Fruit fly (Drosophila melanogaster) whole organism, larva: ENCODE data around the gene CG5916.

Source experiments
- noc ChIP-seq: fragments of 200-800 bp; sonication (Bioruptor generic); optimal IDR thresholded peaks from 3 replicates; lab custom pipeline; 2019; ENCODE audit warnings: missing biosample characterization, mild to moderate bottlenecking, missing genetic modification characterization, moderate library complexity

The CG5916 gene

DNA sequence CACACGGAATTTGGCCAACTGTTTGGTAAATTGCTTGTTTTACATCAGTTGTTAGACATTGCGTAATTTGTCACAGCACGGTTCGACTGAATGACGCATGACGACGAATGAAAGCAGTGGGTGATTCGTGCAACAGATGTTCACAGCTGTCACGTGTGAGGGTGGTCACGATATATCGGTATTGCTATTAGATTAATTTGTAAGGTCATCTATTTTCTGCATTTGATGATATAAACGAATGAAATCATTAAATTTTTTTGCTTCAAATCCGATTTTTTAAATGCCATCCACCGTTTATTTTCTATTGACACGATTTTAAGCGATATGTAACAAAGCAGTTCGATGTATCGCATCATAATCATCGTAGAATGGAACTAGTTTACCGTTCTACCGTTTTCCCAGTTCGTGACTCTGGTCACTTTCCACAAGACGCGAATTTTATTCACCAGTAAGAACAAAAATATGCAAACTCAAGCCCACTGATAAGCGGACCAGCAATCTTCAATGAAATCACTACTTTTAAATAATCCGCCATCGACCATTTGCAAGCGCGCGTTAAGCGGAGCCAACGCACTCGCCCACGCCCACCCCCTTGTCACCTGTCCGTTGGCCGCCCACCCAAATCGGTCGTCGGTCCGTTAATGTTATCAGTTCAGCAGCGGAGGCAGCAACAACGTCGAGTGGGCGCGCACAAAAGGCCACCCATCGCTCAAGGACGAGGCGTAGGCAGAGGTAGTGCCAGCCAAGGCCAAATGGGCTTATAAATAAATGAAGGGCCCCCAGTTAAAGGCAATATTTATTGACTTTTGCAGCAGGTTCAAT lies at the start of gene CG5916, which contains the start of gene Mic26-27:
TSS of gene CG5916 (plus strand) at position 398 of the 822 bp plus-strand sequence.
TSS of gene Mic26-27 (minus strand) at position 224 of the 822 bp plus-strand sequence.
- TF ChIP-seq noc (tag; lab: Kevin White, UChicago): peak; percentile 3

DNA sequence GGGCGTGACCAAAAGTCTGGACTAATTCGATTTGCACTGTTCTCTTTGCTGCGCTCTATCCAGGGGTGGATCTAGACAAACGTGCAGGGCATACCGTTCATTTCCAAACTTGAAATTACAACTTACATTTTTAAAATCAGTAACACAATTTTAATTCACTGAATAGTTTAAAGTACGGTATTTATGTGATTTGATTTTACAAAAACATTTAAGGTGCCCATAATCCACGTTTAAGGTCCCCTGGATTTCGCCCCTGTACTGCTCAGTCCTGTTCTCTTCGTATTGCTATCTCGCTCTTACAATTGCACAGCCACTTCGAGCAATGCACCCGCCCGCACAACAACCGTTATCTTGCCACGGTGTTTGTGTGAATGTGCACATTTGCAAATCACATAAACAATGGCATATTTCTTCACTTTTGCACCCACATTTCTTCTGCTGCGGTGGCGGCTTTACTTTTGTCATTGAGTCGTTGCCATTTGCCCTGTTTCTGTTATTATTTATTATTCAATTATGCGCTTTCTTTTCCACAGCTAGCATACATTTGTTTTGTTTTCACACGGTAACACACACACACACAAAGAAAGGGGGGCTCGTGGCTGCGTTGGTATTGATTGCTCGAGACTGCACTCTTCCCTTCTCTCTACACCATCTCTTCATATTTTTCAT lies 49.0 kb upstream of the CG5916 start:
- TF ChIP-seq noc (tag; lab: Kevin White, UChicago): peak; percentile 24

DNA sequence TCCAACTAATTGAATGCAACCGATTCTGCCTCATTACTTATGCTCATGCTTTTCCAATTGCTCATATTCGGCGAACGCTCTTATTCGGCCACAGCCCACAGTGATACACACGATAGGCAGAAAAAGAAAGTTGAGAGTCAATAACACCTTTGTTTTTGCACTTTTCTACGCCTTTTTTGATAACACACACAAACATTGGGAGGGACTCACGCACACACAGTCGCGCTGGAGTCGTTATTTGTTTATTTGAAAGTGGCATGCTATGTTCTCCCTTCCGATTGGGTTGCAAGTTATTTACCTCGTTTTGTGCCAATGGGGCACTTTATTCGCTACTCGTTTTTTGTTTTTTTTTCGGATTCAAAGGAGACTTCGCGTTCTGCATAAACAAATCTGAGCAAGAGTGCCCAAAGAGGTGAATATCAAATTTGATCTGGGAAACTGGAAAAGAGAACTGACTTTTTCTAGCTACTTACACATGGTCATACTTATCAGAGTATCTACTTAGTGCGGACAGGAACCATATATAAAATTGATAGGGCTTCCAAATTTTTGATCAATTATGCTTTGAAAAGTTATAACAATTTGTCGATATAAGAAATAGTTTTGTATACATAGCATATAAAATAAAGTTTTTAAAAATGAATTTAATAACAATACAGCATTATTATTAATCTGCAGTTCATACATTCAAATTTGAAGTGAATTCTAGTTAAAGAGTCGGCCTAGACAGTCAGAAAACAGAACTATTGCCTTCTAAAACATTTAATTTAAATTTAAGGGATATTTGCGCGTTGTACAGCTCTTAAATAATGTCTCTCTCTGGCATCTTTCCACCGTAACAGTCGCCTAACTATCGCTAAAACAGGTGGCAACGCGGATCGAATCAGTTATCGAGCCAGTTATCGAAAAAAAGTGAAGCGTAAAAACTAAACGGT lies 48.2 kb upstream of the CG5916 start, which contains the start of the genes Mhcl and Akt:
TSS of gene Mhcl (minus strand) at position 429 of the 935 bp plus-strand sequence.
TSS of gene Akt (plus strand) at position 896 of the 935 bp plus-strand sequence.
- no peak for TF ChIP-seq noc (tag; lab: Kevin White, UChicago)

DNA sequence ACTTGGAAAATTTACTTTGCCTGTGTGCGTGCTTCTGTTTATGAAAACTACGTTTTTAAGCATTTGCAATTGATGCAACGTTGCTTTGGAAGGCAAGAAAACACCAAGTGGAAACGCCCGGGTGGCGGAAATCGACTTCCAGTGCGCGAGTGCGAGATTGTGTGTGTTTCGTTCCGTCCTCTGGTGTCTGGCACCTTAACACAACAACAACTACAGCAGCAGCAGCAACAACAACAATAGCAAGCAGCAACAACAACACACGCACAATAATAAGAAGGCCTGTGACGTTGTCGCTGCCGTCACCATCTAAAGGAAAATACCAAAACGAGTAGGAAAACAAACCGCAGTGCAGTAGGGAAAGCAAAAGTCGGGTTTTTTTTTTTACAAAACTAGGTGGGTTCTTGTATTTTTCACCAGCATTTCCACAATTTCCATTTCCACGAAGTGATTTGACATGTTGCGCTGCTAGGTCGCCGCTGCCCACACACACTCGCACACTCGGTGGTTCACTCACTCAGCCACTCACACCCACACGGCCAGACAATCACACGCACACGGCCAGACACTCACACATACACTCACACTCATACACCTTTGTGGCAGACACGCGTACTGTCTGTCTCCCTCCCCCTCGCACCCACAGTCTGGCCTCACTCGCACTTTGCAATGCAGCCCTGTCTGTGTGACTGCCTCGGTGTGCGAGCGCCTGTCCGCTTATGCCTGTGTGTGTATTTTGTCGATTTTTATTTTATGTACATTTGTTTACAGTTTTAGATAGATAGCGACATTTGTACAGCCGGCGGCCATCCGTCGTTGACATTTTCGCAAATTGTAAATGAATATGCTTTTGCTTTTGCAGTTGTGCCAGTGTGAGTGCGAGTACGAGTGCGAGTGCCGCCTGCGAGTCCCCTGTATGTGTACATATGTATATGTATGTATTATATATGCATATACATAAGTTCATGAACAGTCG lies 47.3 kb upstream of the CG5916 start:
- TF ChIP-seq noc (tag; lab: Kevin White, UChicago): peak; percentile 71

DNA sequence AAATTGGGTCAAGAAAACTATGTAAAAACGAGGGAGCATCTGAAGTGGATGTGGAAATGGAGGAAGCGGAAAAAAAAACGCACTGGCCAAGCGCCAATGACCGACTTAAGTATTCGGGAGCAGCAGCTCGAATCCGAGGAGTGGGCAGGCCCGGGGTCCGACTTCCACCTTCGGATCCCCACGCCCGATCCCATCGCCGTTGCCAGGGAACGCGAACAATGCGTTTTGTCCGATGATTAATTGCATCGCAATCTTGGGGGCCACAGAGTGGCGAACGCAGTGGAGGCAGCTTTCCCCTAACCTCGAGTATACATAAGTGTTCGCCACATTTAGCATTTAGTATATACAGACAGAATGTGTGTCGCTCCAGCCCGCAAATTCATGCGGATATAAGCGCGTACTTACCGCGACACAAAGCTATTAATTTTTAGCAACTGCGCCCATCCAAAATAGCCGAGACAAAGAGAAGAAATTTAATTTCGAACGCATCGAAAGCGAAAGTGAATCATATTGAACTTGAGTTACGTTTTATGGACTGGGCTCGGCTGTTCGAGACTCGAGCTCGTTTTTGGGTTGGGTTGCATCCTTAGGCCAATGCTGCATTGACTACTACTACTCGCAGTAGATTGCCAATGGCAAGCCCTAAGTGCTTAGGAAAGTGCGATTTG lies 40.9 kb upstream of the CG5916 start:
- no peak for TF ChIP-seq noc (tag; lab: Kevin White, UChicago)

DNA sequence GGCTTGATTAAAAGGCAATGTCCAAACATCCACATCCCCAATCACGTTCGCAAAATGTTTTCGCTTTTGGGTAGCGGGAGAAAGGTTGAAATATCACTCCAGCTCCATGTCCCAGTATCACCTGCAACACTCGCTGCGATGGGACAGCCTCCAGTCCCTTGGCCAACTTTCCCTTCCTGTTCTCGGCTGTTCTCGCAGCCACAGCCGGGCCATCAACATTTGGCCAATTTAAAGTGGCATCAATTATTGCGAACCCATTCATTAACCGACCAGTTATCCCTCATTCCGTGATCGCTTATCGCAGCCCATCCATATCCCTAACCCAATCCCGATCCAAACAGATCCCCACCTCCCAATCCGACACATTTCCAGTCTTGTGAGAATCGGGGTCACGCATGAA lies 33.7 kb upstream of the CG5916 start:
- no peak for TF ChIP-seq noc (tag; lab: Kevin White, UChicago)

DNA sequence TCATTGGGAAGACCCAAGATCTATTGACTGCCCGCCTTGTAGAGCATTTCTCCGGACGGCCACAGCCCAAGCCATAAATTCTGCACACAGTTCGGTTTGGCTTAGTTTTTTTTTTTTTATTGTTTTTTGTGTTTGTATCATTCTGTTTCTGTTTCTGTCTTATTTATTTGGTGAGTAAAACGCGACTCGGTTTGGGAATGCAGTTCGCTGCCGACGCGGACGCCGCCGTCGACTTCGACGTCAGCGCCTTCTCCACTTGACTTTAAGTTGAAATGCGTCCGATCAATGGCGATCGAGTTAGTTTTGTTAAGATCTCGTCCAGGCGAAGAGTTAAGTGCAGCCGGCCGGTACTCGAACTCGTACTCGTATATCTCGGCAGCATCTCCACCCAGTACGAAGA lies 31.0 kb upstream of the CG5916 start, which contains the start of gene Sb:
TSS of gene Sb (plus strand) at position 301 of the 400 bp plus-strand sequence.
- no peak for TF ChIP-seq noc (tag; lab: Kevin White, UChicago)

DNA sequence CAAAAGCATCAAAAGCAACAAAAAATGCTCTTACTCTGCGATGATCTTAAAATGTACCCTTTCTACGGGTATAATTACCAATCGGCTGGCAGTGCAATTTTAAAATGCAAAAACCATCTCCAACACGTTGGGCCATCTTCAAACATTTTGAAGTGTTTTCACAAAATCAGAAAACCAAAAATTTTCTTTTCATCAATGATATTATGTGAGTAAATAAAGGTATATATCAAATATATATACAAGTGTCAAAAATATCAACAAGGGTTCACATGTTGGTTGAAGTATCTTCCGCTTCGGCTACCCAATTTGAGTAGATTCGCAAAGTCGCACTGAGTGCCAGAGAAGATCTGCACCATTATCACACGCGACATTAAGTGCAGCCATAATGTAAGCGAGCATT lies 29.5 kb upstream of the CG5916 start:
- TF ChIP-seq noc (tag; lab: Kevin White, UChicago): no peak

DNA sequence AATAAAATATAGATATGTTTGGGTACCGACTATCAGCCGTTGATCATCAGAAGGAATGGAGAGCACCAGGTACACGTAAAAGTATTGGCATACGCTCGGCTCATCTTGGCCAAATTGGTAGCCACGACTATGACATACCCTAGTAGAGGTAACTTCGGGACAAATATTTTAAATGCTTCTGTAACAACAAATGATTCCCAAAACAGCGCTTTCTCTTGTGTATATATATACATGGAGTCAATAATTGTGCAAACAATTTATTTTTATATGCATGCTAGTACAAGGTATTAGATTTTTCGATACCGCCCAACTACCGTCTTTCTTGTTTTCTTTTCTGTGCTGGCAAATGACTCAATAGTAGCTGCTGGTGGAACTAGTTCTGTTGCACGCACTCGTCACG lies 27.4 kb upstream of the CG5916 start:
- no peak for TF ChIP-seq noc (tag; lab: Kevin White, UChicago)

DNA sequence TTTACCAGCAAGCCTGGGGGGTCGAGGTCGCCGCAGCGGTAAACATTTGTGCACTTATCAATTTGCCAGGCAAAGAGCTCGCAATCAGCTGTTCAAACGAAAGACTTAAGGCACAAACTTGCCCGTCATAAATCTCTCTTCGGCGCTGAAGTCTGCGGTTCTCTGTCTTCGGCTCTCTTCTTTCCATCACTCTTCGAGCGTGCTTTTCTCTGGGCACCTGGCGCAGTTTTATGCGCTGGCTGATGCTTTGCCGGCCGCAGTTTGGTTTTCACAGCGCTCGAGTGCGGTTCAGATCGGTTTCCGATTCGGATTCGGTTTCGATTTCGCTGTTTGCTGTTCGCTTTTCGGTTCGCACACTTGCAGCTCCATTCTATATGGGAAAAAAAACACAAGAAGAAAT lies 18.4 kb upstream of the CG5916 start:
- no peak for TF ChIP-seq noc (tag; lab: Kevin White, UChicago)

DNA sequence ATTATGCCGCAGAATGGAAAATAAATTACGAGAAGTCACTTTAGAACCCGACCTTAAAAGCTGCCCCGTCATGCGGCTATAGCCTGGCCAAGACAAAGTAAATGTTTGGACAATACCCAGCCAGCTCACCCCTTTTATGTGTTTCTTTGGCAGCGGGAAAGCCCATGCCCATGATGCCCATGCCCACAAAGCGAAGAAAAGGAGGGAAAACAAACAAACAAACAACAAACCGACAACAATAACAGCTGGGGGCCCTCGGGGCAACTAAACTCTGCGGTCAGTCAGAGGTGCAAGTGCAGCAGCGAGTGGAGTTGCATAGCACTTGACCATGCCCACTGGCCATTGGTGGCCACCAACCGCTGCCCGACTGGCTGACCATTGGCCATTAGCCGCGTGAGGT lies 11.2 kb upstream of the CG5916 start:
- TF ChIP-seq noc (tag; lab: Kevin White, UChicago): no peak

DNA sequence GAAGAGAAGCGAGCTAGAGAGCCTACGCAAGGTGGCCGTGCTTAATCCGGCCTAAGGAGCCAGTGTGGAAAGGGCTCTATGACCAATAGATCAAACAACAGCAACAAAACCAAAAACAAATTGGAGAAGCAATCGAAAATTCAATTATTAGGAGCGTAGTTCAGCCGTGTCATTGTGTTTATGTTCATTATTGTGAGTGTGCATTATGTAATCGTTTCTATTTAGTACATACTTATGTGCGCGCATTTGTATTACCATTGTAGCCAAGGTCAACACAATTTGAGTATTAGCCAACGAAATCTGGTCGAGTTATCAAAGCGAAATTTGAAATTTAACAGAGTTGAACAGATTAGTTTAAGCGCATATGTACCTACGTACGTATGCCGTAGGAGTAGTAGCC lies 1.9 kb downstream of the CG5916 start:
- TF ChIP-seq noc (tag; lab: Kevin White, UChicago): no peak

DNA sequence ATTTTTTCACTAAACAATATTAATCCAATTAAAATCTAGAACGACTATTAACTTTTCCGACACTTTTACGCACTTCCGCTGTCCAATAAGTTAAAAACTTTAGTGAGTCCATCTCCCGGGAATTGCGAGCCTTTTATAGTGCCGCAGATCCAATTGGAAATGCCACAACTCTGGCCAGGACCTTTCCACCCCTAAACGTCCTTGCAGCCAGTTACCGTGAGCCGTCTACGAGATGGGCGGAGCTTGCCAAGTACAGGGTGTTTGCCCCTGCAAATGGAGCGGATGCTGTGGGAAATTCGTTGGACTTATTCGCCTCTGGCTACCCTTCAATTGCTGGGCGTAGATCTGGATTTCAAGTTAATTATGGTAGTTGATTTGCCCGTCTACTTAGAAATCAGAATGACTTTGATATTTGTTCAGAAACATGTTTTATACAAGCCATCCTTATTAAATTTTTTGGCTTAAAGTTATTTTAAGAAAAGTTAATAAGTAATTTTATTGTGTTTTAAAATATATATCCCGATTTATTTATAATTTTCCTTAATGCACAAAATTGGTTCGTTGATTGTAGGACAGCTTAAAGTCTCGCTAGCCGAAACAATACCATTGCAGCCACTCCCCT lies 4.5 kb downstream of the CG5916 start, which contains the start of gene Fer2:
TSS of gene Fer2 (minus strand) at position 74 of the 622 bp plus-strand sequence.
- TF ChIP-seq noc (tag; lab: Kevin White, UChicago): no peak
